Fruit fly (Drosophila melanogaster): Measurements from ENCODE around the gene Nnf1b.

The Nnf1b gene

dm6 chr2L:845341-846004 is 35.1 kb downstream of the Nnf1b start (continued):
- TF ChIP-seq CG30020 (tag; optimal IDR thresholded peaks at IDR 0.05) (peak; percentile 2), Abd-B (GFP tag; optimal IDR thresholded peaks at IDR 0.05) (peak; percentile 78), CG2678 (tag; optimal IDR thresholded peaks at IDR 0.05) (peak; percentile 92), br (optimal IDR thresholded peaks at IDR 0.05) (no peak), emc (GFP tag; optimal IDR thresholded peaks at IDR 0.05) (peak; percentile 80), dpn (GFP tag; optimal IDR thresholded peaks at IDR 0.05) (peak; percentile 86 to 93), CG11093 (GFP tag; IDR thresholded peaks at IDR 0.05) (peak; percentile 87; the same call in 2 of the 3 replicates), CG17912 (GFP tag; optimal IDR thresholded peaks at IDR 0.05) (peak; percentile 7), ttk (GFP tag; IDR thresholded peaks at IDR 0.05) (peak; percentile 86), nom (GFP tag; optimal IDR thresholded peaks at IDR 0.05) (no peak), sna (GFP tag; IDR thresholded peaks at IDR 0.05; ENCODE audit: partially characterized antibody) (no peak), her (GFP tag; optimal IDR thresholded peaks at IDR 0.05) (peak; percentile 87), CG12071 (GFP tag; optimal IDR thresholded peaks at IDR 0.05) (peak; percentile 95), CG6854 (GFP tag; optimal IDR thresholded peaks at IDR 0.05) (peak; percentile 58), Atf3 (GFP tag; optimal IDR thresholded peaks at IDR 0.05) (peak; percentile 81), CG5953 (GFP tag; IDR thresholded peaks at IDR 0.05) (peak; percentile 89), CG11696 (GFP tag; IDR thresholded peaks at IDR 0.05) (peak; percentile 75), CG3163 (GFP tag; optimal IDR thresholded peaks at IDR 0.05) (peak; percentile 86), pros (GFP tag; optimal IDR thresholded peaks at IDR 0.05) (no peak), chn (GFP tag; optimal IDR thresholded peaks at IDR 0.05) (peak; percentile 86), B-H2 (GFP tag; optimal IDR thresholded peaks at IDR 0.05) (peak; percentile 72), BtbVII (GFP tag; optimal IDR thresholded peaks at IDR 0.05) (peak; percentile 75), CG12769 (tag; optimal IDR thresholded peaks at IDR 0.05) (peak; percentile 95), CG3281 (GFP tag; optimal IDR thresholded peaks at IDR 0.05) (peak; percentile 87), CG15011 (GFP tag; optimal IDR thresholded peaks at IDR 0.05) (peak; percentile 59), CG8281 (tag; optimal IDR thresholded peaks at IDR 0.05) (peak; percentile 70), salm (tag; optimal IDR thresholded peaks at IDR 0.05) (peak; percentile 59), CG17385 (GFP tag; optimal IDR thresholded peaks at IDR 0.05) (peak; percentile 84), sqz (GFP tag; optimal IDR thresholded peaks at IDR 0.05) (peak; percentile 44), CG6175 (GFP tag; IDR thresholded peaks at IDR 0.05) (peak; percentile 83), bcd (GFP tag; optimal IDR thresholded peaks at IDR 0.05) (peak; percentile 86), Dad (GFP tag; optimal IDR thresholded peaks at IDR 0.05) (peak; percentile 77), Nf-YA (GFP tag; IDR thresholded peaks at IDR 0.05) (peak; percentile 87), vfl (GFP tag; optimal IDR thresholded peaks at IDR 0.05) (peak; percentile 54), phol (tag; optimal IDR thresholded peaks at IDR 0.05) (peak; percentile 83), Ets97D (GFP tag; optimal IDR thresholded peaks at IDR 0.05) (peak; percentile 59), Rx (GFP tag; IDR thresholded peaks at IDR 0.05) (peak; percentile 88), nau (GFP tag; optimal IDR thresholded peaks at IDR 0.05) (peak; percentile 90), CG3838 (GFP tag; optimal IDR thresholded peaks at IDR 0.05) (peak; percentile 50), Med (GFP tag) (peak; percentile 99), nmo (GFP tag; optimal IDR thresholded peaks at IDR 0.05) (peak; percentile 77), CG12104 (GFP tag; optimal IDR thresholded peaks at IDR 0.05) (peak; percentile 64), Dfd (GFP tag; optimal IDR thresholded peaks at IDR 0.05) (no peak), Fer3 (tag; optimal IDR thresholded peaks at IDR 0.05) (peak; percentile 91), CG8388 (GFP tag; optimal IDR thresholded peaks at IDR 0.05) (peak; percentile 73), Drgx (GFP tag; IDR thresholded peaks at IDR 0.05) (peak; percentile 90), cato (GFP tag; optimal IDR thresholded peaks at IDR 0.05; ENCODE audit: borderline replicate concordance) (peak; percentile 48), CG11560 (tag; IDR thresholded peaks at IDR 0.05) (peak; percentile 78), CG34376 (GFP tag; optimal IDR thresholded peaks at IDR 0.05) (peak; percentile 67), Xbp1 (GFP tag; optimal IDR thresholded peaks at IDR 0.05) (peak; percentile 90)

Measured in whole organism, embryonic.